Worm (Caenorhabditis elegans) whole organism, L4/young adult: ENCODE data around the gene T03G6.7.

ENCODE experiments used
- W03F9.2 ChIP-seq: fragments of 150-350 bp; optimal IDR thresholded peaks from 2 replicates; lab custom pipeline; 2014; ENCODE audit warnings: missing biosample characterization, missing genetic modification characterization
- dao-5 ChIP-seq: sonication (generic microtip); optimal IDR thresholded peaks from 2 replicates; lab custom pipeline; 2016; ENCODE audit warnings: missing genotype, missing genetic modification characterization, moderate library complexity, missing compliant biosample characterization
- him-1 ChIP-seq: sonication (generic microtip); optimal IDR thresholded peaks from 2 replicates; lab custom pipeline; 2016; ENCODE audit warnings: missing genotype, missing genetic modification reagents, missing genetic modification characterization, missing compliant biosample characterization

ce11 chrX:2581828-2582589 lies 11.8 kb upstream of the T03G6.7 start:
- no peak for TF ChIP-seq him-1 (tag; lab: Kevin White, UChicago)
- no peak for TF ChIP-seq W03F9.2 (tag; lab: Kevin White, UChicago)
- no peak for TF ChIP-seq dao-5 (tag; lab: Kevin White, UChicago)
